Worm (Caenorhabditis elegans) whole organism, mixed stage, embryonic: ENCODE measurements around the gene grl-25.

Experiments
- blmp-1 ChIP-seq: fragments of 150-350 bp; optimal IDR thresholded peaks from 2 replicates; lab custom pipeline; 2014; ENCODE audit warnings: missing biosample characterization, missing genetic modification characterization
- ces-1 ChIP-seq: fragments of 150-350 bp; optimal IDR thresholded peaks from 2 replicates; lab custom pipeline; 2014; ENCODE audit warnings: missing biosample characterization, missing genetic modification reagents, missing genetic modification characterization
- elt-3 ChIP-seq: fragments of 150-350 bp; optimal IDR thresholded peaks from 2 replicates; lab custom pipeline; 2014; ENCODE audit warnings: missing biosample characterization, missing genetic modification characterization
- mep-1 ChIP-seq: fragments of 150-350 bp; optimal IDR thresholded peaks from 2 replicates; lab custom pipeline; 2017; ENCODE audit warnings: missing biosample characterization, missing genetic modification reagents, missing genetic modification characterization, inconsistent platforms
- nhr-2 ChIP-seq: fragments of 150-350 bp; optimal IDR thresholded peaks from 2 replicates; lab custom pipeline; 2014; ENCODE audit warnings: missing biosample characterization, missing genetic modification characterization
- nhr-237 ChIP-seq: fragments of 150-350 bp; optimal IDR thresholded peaks from 2 replicates; lab custom pipeline; 2014; ENCODE audit warnings: missing biosample characterization, missing genetic modification characterization
- nhr-28 ChIP-seq: fragments of 150-350 bp; optimal IDR thresholded peaks from 2 replicates; lab custom pipeline; 2014; ENCODE audit warnings: missing biosample characterization, missing genetic modification characterization
- snpc-4 ChIP-seq: fragments of 150-350 bp; optimal IDR thresholded peaks from 2 replicates; lab custom pipeline; 2014; ENCODE audit warnings: missing biosample characterization, missing genetic modification characterization
- sptf-1 ChIP-seq: sonication (generic microtip); optimal IDR thresholded peaks from 2 replicates; lab custom pipeline; 2017; ENCODE audit warnings: mild to moderate bottlenecking, missing genetic modification characterization, moderate library complexity, missing compliant biosample characterization
- ztf-11 ChIP-seq: fragments of 150-350 bp; optimal IDR thresholded peaks from 2 replicates; lab custom pipeline; 2014; ENCODE audit warnings: missing biosample characterization, missing genetic modification characterization

DNA sequence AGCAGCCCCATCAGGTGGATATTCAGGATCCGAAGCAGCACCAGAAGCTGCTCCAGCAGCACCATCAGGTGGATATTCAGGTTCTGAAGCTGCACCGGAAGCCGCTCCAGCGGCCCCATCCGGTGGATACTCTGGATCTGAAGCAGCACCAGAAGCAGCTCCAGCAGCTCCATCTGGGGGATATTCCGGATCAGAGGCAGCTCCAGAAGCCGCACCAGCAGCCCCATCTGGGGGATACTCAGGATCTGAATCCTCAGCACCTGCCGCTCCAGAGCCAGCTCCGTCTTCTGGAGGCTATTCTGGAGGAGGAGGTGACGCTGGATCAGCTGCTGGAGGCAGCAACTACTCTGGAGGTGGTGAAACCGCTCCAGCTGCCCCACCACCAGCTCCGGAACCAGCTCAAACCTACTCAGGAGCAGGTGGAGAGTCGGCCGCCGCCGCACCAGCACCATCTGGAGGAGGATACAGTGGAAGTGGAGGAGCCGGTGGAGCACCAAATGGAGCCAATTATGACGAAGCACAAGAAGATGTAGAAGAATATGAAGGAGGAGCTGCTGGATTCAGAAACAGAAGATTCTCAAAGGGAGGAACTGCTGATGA is 2.7 kb downstream of the grl-25 start:
- no peak for TF ChIP-seq ztf-11 (tag; lab: Kevin White, UChicago)
- no peak for TF ChIP-seq sptf-1 (tag; lab: Kevin White, UChicago)
- no peak for TF ChIP-seq nhr-237
- no peak for TF ChIP-seq blmp-1
- TF ChIP-seq nhr-2 (tag; lab: Kevin White, UChicago) = no peak
- no peak for TF ChIP-seq nhr-28 (tag; lab: Kevin White, UChicago)
- no peak for TF ChIP-seq snpc-4 (tag; lab: Kevin White, UChicago)
- TF ChIP-seq ces-1 (GFP tag; lab: Kevin White, UChicago) = no peak
- TF ChIP-seq elt-3 (tag; lab: Kevin White, UChicago) = no peak
- TF ChIP-seq mep-1 (tag; lab: Kevin White, UChicago) = no peak
